Worm (Caenorhabditis elegans) whole organism, midembryonic: Measurements from ENCODE around the gene F59A7.2.

ENCODE experiments used
- T22C8.4 ChIP-seq: fragments of 200-800 bp; sonication (Bioruptor generic); IDR thresholded peaks from 2 replicates; pipeline ENCODE4 v1.3.6; 2022; ENCODE audit warnings: missing genetic modification characterization, missing compliant biosample characterization
- cog-1 ChIP-seq: sonication (generic microtip); optimal IDR thresholded peaks from 2 replicates; lab custom pipeline; 2016; ENCODE audit warnings: missing genetic modification characterization, missing compliant biosample characterization
- flt-1 ChIP-seq: fragments of 200-800 bp; sonication (Bioruptor generic); IDR thresholded peaks from 2 replicates; pipeline ENCODE4 v1.3.6; 2022; ENCODE audit warnings: missing genetic modification characterization, missing compliant biosample characterization
- med-1 ChIP-seq: sonication (generic microtip); optimal IDR thresholded peaks from 2 replicates; lab custom pipeline; 2017; ENCODE audit warnings: missing genetic modification characterization, mild to moderate bottlenecking, missing compliant biosample characterization, antibody characterized with exemption, missing genetic modification reagents; ENCODE audit not compliant: insufficient read depth
- tab-1 ChIP-seq: fragments of 200-800 bp; sonication (Bioruptor generic); IDR thresholded peaks from 2 replicates; pipeline ENCODE4 v1.3.6; 2022; ENCODE audit warnings: missing genetic modification characterization, missing compliant biosample characterization
- ztf-23 ChIP-seq: fragments of 200-800 bp; sonication (Bioruptor generic); IDR thresholded peaks from 2 replicates; pipeline ENCODE4 v1.3.6; 2022; ENCODE audit warnings: missing genetic modification reagents, missing genetic modification characterization, missing compliant biosample characterization
- ztf-29 ChIP-seq: fragments of 200-800 bp; sonication (Bioruptor generic); IDR thresholded peaks from 2 replicates; pipeline ENCODE4 v1.3.6; 2022; ENCODE audit warnings: missing genetic modification reagents, missing genetic modification characterization, missing compliant biosample characterization

ce11 chrV:1991381-1991780, 24.9 kb downstream of the F59A7.2 start:
- TF ChIP-seq ztf-29 (GFP tag; lab: Robert Waterston, UW) (no peak), med-1 (GFP tag; lab: Kevin White, UChicago) (no peak), T22C8.4 (GFP tag; lab: Robert Waterston, UW) (no peak), flt-1 (GFP tag; lab: Robert Waterston, UW) (no peak), tab-1 (no peak), cog-1 (no peak), ztf-23 (GFP tag; lab: Robert Waterston, UW) (no peak)
